Fruit fly (Drosophila melanogaster): ENCODE results near the gene CG9498.

dm6 chr2L:6366924-6367323, 16.1 kb upstream of the CG9498 start:
- TF ChIP-seq Sin3A (optimal IDR thresholded peaks at IDR 0.05), result no peak
- no peak for TF ChIP-seq ttk (optimal IDR thresholded peaks at IDR 0.05)
- no peak for TF ChIP-seq h (optimal IDR thresholded peaks at IDR 0.05)
- no peak for TF ChIP-seq insv (optimal IDR thresholded peaks at IDR 0.05)
- TF ChIP-seq Myc (optimal IDR thresholded peaks at IDR 0.05), result no peak

Data from Kc167 (cell line).